Fruit fly (Drosophila melanogaster) whole organism, adult: ENCODE results near the gene Fum1.

Experiments used
- CG11617 ChIP-seq: fragments of 200-800 bp; sonication (Bioruptor generic); optimal IDR thresholded peaks from 2 replicates; lab custom pipeline; 2017; ENCODE audit warnings: mild to moderate bottlenecking, missing biosample characterization, missing genetic modification reagents, missing genetic modification characterization
- CG5204 ChIP-seq: fragments of 200-800 bp; sonication (Bioruptor generic); optimal IDR thresholded peaks from 2 replicates; lab custom pipeline; 2016; ENCODE audit warnings: missing biosample characterization, missing genetic modification characterization
- CG7045 ChIP-seq: fragments of 200-800 bp; sonication (Bioruptor generic); optimal IDR thresholded peaks from 2 replicates; lab custom pipeline; 2017; ENCODE audit warnings: missing biosample characterization, mild to moderate bottlenecking, missing genetic modification characterization
- Clk ChIP-seq: fragments of 200-800 bp; sonication (Bioruptor generic); optimal IDR thresholded peaks from 2 replicates; lab custom pipeline; 2017; ENCODE audit warnings: missing biosample characterization, missing genetic modification characterization
- bab1 ChIP-seq: fragments of 200-800 bp; sonication (Bioruptor generic); optimal IDR thresholded peaks from 3 replicates; lab custom pipeline; 2019; ENCODE audit warnings: missing biosample characterization, mild to moderate bottlenecking, missing genetic modification characterization, moderate library complexity
- cic ChIP-seq: fragments of 200-800 bp; sonication (Bioruptor generic); optimal IDR thresholded peaks from 2 replicates; lab custom pipeline; 2017; ENCODE audit warnings: missing biosample characterization, mild to moderate bottlenecking, missing genetic modification characterization, moderate library complexity
- ovo ChIP-seq: fragments of 200-800 bp; sonication (Bioruptor generic); optimal IDR thresholded peaks from 2 replicates; lab custom pipeline; 2016; ENCODE audit warnings: missing biosample characterization, missing genetic modification characterization
- toe ChIP-seq: fragments of 200-800 bp; sonication (Bioruptor generic); optimal IDR thresholded peaks from 2 replicates; lab custom pipeline; 2016; ENCODE audit warnings: missing biosample characterization, missing genetic modification characterization

- TF ChIP-seq toe (GFP tag; lab: Kevin White, UChicago) = no peak
- TF ChIP-seq bab1 (GFP tag; lab: Kevin White, UChicago) = no peak
- no peak for TF ChIP-seq CG7045
- no peak for TF ChIP-seq CG5204 (GFP tag; lab: Kevin White, UChicago)
- TF ChIP-seq CG11617 (GFP tag; lab: Kevin White, UChicago) = no peak
- TF ChIP-seq cic (GFP tag; lab: Kevin White, UChicago) = no peak
- no peak for TF ChIP-seq ovo (GFP tag; lab: Kevin White, UChicago)
- TF ChIP-seq Clk (GFP tag; lab: Kevin White, UChicago) = no peak
Observed at dm6 chrX:6710665-6711064, 32.4 kb downstream of the Fum1 start.
